Fruit fly (Drosophila melanogaster) whole organism, embryonic: ENCODE data around the gene CG15773.
A peak's percentile ranks its signal among the peaks of the same experiment; 100 is the strongest.

Experiments
- Blimp-1 ChIP-seq: fragments of 200-800 bp; sonication (Bioruptor generic); optimal IDR thresholded peaks from 3 replicates; lab custom pipeline; 2018; ENCODE audit warnings: missing biosample characterization, missing genetic modification characterization, mild to moderate bottlenecking, moderate library complexity, missing genetic modification reagents
- CG10366 ChIP-seq: fragments of 200-800 bp; sonication (Bioruptor generic); IDR thresholded peaks from 2 replicates; pipeline ENCODE4 v1.3.6; 2022; ENCODE audit warnings: missing biosample characterization, missing genetic modification characterization
- CG10979 ChIP-seq: fragments of 200-800 bp; sonication (Bioruptor generic); optimal IDR thresholded peaks from 2 replicates; lab custom pipeline; 2018; ENCODE audit warnings: missing biosample characterization, mild to moderate bottlenecking, missing genetic modification characterization, moderate library complexity
- CG11723 ChIP-seq: fragments of 200-800 bp; sonication (Bioruptor generic); optimal IDR thresholded peaks from 2 replicates; lab custom pipeline; 2017; ENCODE audit warnings: missing biosample characterization, mild to moderate bottlenecking, missing genetic modification characterization
- CG1233 ChIP-seq: fragments of 200-800 bp; sonication (Bioruptor generic); optimal IDR thresholded peaks from 4 replicates; lab custom pipeline; 2018; ENCODE audit warnings: missing biosample characterization, mild to moderate bottlenecking, missing genetic modification characterization
- CG12942 ChIP-seq: fragments of 200-800 bp; sonication (Bioruptor generic); optimal IDR thresholded peaks from 3 replicates; lab custom pipeline; 2016; ENCODE audit warnings: missing biosample characterization, missing genetic modification characterization
- CG13775 ChIP-seq: fragments of 200-800 bp; sonication (Bioruptor generic); optimal IDR thresholded peaks from 3 replicates; lab custom pipeline; 2017; ENCODE audit warnings: missing biosample characterization, mild to moderate bottlenecking, missing genetic modification characterization
- CG15269 ChIP-seq: fragments of 200-800 bp; sonication (Bioruptor generic); optimal IDR thresholded peaks from 2 replicates; lab custom pipeline; 2018; ENCODE audit warnings: missing biosample characterization, mild to moderate bottlenecking, missing genetic modification characterization, moderate library complexity
- CG15479 ChIP-seq: fragments of 200-800 bp; sonication (Bioruptor generic); optimal IDR thresholded peaks from 3 replicates; lab custom pipeline; 2019; ENCODE audit warnings: missing biosample characterization, mild to moderate bottlenecking, missing genetic modification characterization, moderate library complexity
- CG16813 ChIP-seq: fragments of 200-800 bp; sonication (Bioruptor generic); IDR thresholded peaks from 3 replicates; pipeline ENCODE4 v1.3.6; 2022; ENCODE audit warnings: missing biosample characterization, missing genetic modification characterization; ENCODE audit not compliant: partially characterized antibody
- CG17328 ChIP-seq: fragments of 200-800 bp; sonication (Bioruptor generic); IDR thresholded peaks from 2 replicates; pipeline ENCODE4 v1.3.6; 2022; ENCODE audit warnings: missing biosample characterization, missing genetic modification characterization
- CG17385 ChIP-seq: fragments of 200-800 bp; sonication (Bioruptor generic); optimal IDR thresholded peaks from 3 replicates; lab custom pipeline; 2018; ENCODE audit warnings: missing biosample characterization, mild to moderate bottlenecking, missing genetic modification characterization
- CG2120 ChIP-seq: fragments of 200-800 bp; sonication (Bioruptor generic); optimal IDR thresholded peaks from 3 replicates; lab custom pipeline; 2016; ENCODE audit warnings: missing biosample characterization, missing genetic modification characterization
- CG2202 ChIP-seq: fragments of 200-800 bp; sonication (Bioruptor generic); optimal IDR thresholded peaks from 2 replicates; lab custom pipeline; 2018; ENCODE audit warnings: missing biosample characterization, mild to moderate bottlenecking, missing genetic modification characterization
- CG30431 ChIP-seq: fragments of 200-800 bp; sonication (Bioruptor generic); optimal IDR thresholded peaks from 2 replicates; lab custom pipeline; 2017; ENCODE audit warnings: missing biosample characterization, missing genetic modification characterization
- CG31224 ChIP-seq: fragments of 200-800 bp; sonication (Bioruptor generic); IDR thresholded peaks from 2 replicates; pipeline ENCODE4 v1.3.6; 2022; ENCODE audit warnings: missing biosample characterization, missing genetic modification characterization
- CG4820 ChIP-seq: fragments of 200-800 bp; sonication (Bioruptor generic); optimal IDR thresholded peaks from 3 replicates; lab custom pipeline; 2016; ENCODE audit warnings: missing biosample characterization, missing genetic modification characterization
- CG6813 ChIP-seq: fragments of 200-800 bp; sonication (Bioruptor generic); optimal IDR thresholded peaks from 2 replicates; lab custom pipeline; 2017; ENCODE audit warnings: missing biosample characterization, missing genetic modification characterization, mild to moderate bottlenecking, moderate library complexity, missing genetic modification reagents
- CG7372 ChIP-seq: fragments of 200-800 bp; sonication (Bioruptor generic); IDR thresholded peaks from 2 replicates; pipeline ENCODE4 v1.3.6; 2022; ENCODE audit warnings: missing biosample characterization, missing genetic modification characterization
- CG9727 ChIP-seq: fragments of 200-800 bp; sonication (Bioruptor generic); optimal IDR thresholded peaks from 3 replicates; lab custom pipeline; 2017; ENCODE audit warnings: missing biosample characterization, mild to moderate bottlenecking, missing genetic modification characterization
- CG9817 ChIP-seq: fragments of 200-800 bp; sonication (Bioruptor generic); optimal IDR thresholded peaks from 2 replicates; lab custom pipeline; 2018; ENCODE audit warnings: missing biosample characterization, mild to moderate bottlenecking, missing genetic modification characterization, moderate library complexity
- Ets97D ChIP-seq: fragments of 200-800 bp; sonication (Bioruptor generic); optimal IDR thresholded peaks from 3 replicates; lab custom pipeline; 2016; ENCODE audit warnings: missing biosample characterization, missing genetic modification characterization
- Fer1 ChIP-seq: fragments of 200-800 bp; sonication (Bioruptor generic); optimal IDR thresholded peaks from 2 replicates; lab custom pipeline; 2017; ENCODE audit warnings: missing biosample characterization, mild to moderate bottlenecking, missing genetic modification characterization
- H2.0 ChIP-seq: fragments of 200-800 bp; sonication (Bioruptor generic); IDR thresholded peaks from 2 replicates; pipeline ENCODE4 v1.3.6; 2022; ENCODE audit warnings: missing biosample characterization, missing genetic modification characterization
- HmgZ ChIP-seq: fragments of 200-800 bp; sonication (Bioruptor generic); optimal IDR thresholded peaks from 2 replicates; lab custom pipeline; 2018; ENCODE audit warnings: missing biosample characterization, mild to moderate bottlenecking, missing genetic modification characterization
- MBD-R2 ChIP-seq: fragments of 200-800 bp; sonication (Bioruptor generic); IDR thresholded peaks from 2 replicates; pipeline ENCODE4 v1.3.6; 2022; ENCODE audit warnings: missing biosample characterization, missing genetic modification characterization
- Nf-YA ChIP-seq: fragments of 200-800 bp; sonication (Bioruptor generic); IDR thresholded peaks from 2 replicates; pipeline ENCODE4 v1.3.6; 2022; ENCODE audit warnings: missing biosample characterization, missing genetic modification characterization
- NfI ChIP-seq: fragments of 200-800 bp; sonication (Bioruptor generic); optimal IDR thresholded peaks from 3 replicates; lab custom pipeline; 2018; ENCODE audit warnings: missing biosample characterization, mild to moderate bottlenecking, missing genetic modification characterization, moderate library complexity
- Rfx ChIP-seq: fragments of 200-800 bp; sonication (Bioruptor generic); IDR thresholded peaks from 2 replicates; pipeline ENCODE4 v1.3.6; 2022; ENCODE audit warnings: missing biosample characterization, missing genetic modification characterization
- Sry-β ChIP-seq: fragments of 200-800 bp; sonication (Bioruptor generic); optimal IDR thresholded peaks from 2 replicates; lab custom pipeline; 2018; ENCODE audit warnings: missing biosample characterization, mild to moderate bottlenecking, missing genetic modification characterization, moderate library complexity
- Stat92E ChIP-seq, 3 experiments: fragments of >200 bp in 2 of 3; fragments of 200-800 bp in 1 of 3; sonication (Bioruptor generic) in 1 of 3; optimal IDR thresholded peaks; 2 replicates each; lab custom pipeline; 2017 to 2019; ENCODE audit warnings: missing biosample characterization in 3 of 3, missing genetic modification characterization in 3 of 3, mild to moderate bottlenecking in 1 of 3, moderate library complexity in 1 of 3
- Taf1 ChIP-seq: fragments of 200-800 bp; sonication (Bioruptor generic); IDR thresholded peaks from 2 replicates; pipeline ENCODE4 v1.3.6; 2022; ENCODE audit warnings: missing biosample characterization, missing genetic modification characterization
- amos ChIP-seq: fragments of 200-800 bp; sonication (Bioruptor generic); IDR thresholded peaks from 2 replicates; pipeline ENCODE4 v1.3.6; 2022; ENCODE audit warnings: missing biosample characterization, missing genetic modification characterization; ENCODE audit not compliant: partially characterized antibody
- bcd ChIP-seq: fragments of 200-800 bp; sonication (Bioruptor generic); optimal IDR thresholded peaks from 2 replicates; lab custom pipeline; 2017; ENCODE audit warnings: missing biosample characterization, mild to moderate bottlenecking, missing genetic modification characterization
- bowl ChIP-seq: fragments of 200-800 bp; sonication (Bioruptor generic); IDR thresholded peaks from 2 replicates; pipeline ENCODE4 v1.3.6; 2022; ENCODE audit warnings: missing biosample characterization, missing genetic modification characterization
- caup ChIP-seq: fragments of 200-800 bp; sonication (Bioruptor generic); optimal IDR thresholded peaks from 3 replicates; lab custom pipeline; 2017; ENCODE audit warnings: missing biosample characterization, mild to moderate bottlenecking, missing genetic modification characterization, moderate library complexity; ENCODE audit not compliant: severe bottlenecking
- chif ChIP-seq, 2 experiments: fragments of 200-800 bp; sonication (Bioruptor generic); optimal IDR thresholded peaks; 3 replicates each; lab custom pipeline; 2016; ENCODE audit warnings: missing biosample characterization in 2 of 2, missing genetic modification characterization in 2 of 2
- dan ChIP-seq: fragments of 200-800 bp; sonication (Bioruptor generic); IDR thresholded peaks from 2 replicates; pipeline ENCODE4 v1.3.6; 2022; ENCODE audit warnings: missing biosample characterization, missing genetic modification characterization
- lola ChIP-seq, 3 experiments: fragments of >200 bp in 2 of 3; fragments of 200-800 bp in 1 of 3; sonication (Bioruptor generic) in 1 of 3; optimal IDR thresholded peaks; 2 replicates each; lab custom pipeline; 2017 to 2019; ENCODE audit warnings: missing biosample characterization in 3 of 3, missing genetic modification characterization in 3 of 3, mild to moderate bottlenecking in 1 of 3, moderate library complexity in 1 of 3
- maf-S ChIP-seq: fragments of 200-800 bp; sonication (Bioruptor generic); optimal IDR thresholded peaks from 2 replicates; lab custom pipeline; 2016; ENCODE audit warnings: missing biosample characterization, missing genetic modification characterization
- org-1 ChIP-seq: fragments of 200-800 bp; sonication (Bioruptor generic); optimal IDR thresholded peaks from 2 replicates; lab custom pipeline; 2017; ENCODE audit warnings: missing biosample characterization, missing genetic modification characterization
- prd ChIP-seq, 3 experiments: fragments of >200 bp in 2 of 3; fragments of 200-800 bp in 1 of 3; sonication (Bioruptor generic) in 1 of 3; optimal IDR thresholded peaks in 2 of 3; IDR thresholded peaks in 1 of 3; 2 replicates in 2 of 3; 3 replicates in 1 of 3; pipeline versions ENCODE4 v1.3.6 to Lab custom; 2017 to 2022; ENCODE audit warnings: missing biosample characterization in 1 of 3, missing genetic modification characterization in 1 of 3
- pros ChIP-seq: fragments of 200-800 bp; sonication (Bioruptor generic); optimal IDR thresholded peaks from 3 replicates; lab custom pipeline; 2019; ENCODE audit warnings: missing biosample characterization, mild to moderate bottlenecking, missing genetic modification characterization, moderate library complexity
- pzg ChIP-seq: fragments of 200-800 bp; sonication (Bioruptor generic); optimal IDR thresholded peaks from 3 replicates; lab custom pipeline; 2018; ENCODE audit warnings: missing biosample characterization, mild to moderate bottlenecking, missing genetic modification characterization, moderate library complexity
- sens ChIP-seq: fragments of 200-800 bp; sonication (Bioruptor generic); peaks from one replicate; lab custom pipeline; 2016; ENCODE audit warnings: missing biosample characterization, missing genetic modification characterization
- ssp ChIP-seq: fragments of 200-800 bp; sonication (Bioruptor generic); IDR thresholded peaks from 2 replicates; pipeline ENCODE4 v1.3.6; 2022; ENCODE audit warnings: missing biosample characterization, missing genetic modification characterization
- trem ChIP-seq: fragments of 200-800 bp; optimal IDR thresholded peaks from 3 replicates; lab custom pipeline; 2019; ENCODE audit warnings: missing biosample characterization, mild to moderate bottlenecking, missing genetic modification characterization, moderate library complexity
- wdn ChIP-seq: fragments of 200-800 bp; sonication (Bioruptor generic); IDR thresholded peaks from 2 replicates; pipeline ENCODE4 v1.3.6; 2022; ENCODE audit warnings: missing biosample characterization, missing genetic modification characterization

Gene CG15773

dm6 chrX:5698087-5698727 is 34.3 kb upstream of the CG15773 start, which contains the start of gene AdamTS-B (continued):
- TF ChIP-seq org-1: peak; percentile 57
- peak; percentile 7 for TF ChIP-seq CG13775 (GFP tag; lab: Kevin White, UChicago)
- TF ChIP-seq CG31224 (GFP tag; lab: Robert Waterston, UW): no peak
- peak in 1 of 2 experiments; percentile 20 for TF ChIP-seq chif (GFP tag; optimal IDR thresholded peaks at IDR 0.05; lab: Kevin White, UChicago)
- TF ChIP-seq CG9727 (GFP tag; lab: Kevin White, UChicago): peak; percentile 40
- peak; percentile 12; the same call in 1 of the 2 replicates for TF ChIP-seq bowl (GFP tag; lab: Robert Waterston, UW)
- no peak for TF ChIP-seq pzg (GFP tag; lab: Kevin White, UChicago)
- no peak for TF ChIP-seq prd (optimal IDR thresholded peaks at IDR 0.05; lab: Kevin White, UChicago)
- peak; percentile 41; the same call in 1 of the 3 replicates for TF ChIP-seq prd (GFP tag; IDR thresholded peaks at IDR 0.05; lab: Robert Waterston, UW)
- no peak for TF ChIP-seq CG16813 (GFP tag; lab: Robert Waterston, UW)
- TF ChIP-seq CG4820 (GFP tag; lab: Kevin White, UChicago): no peak
- peak; percentile 57 for TF ChIP-seq CG10979 (tag; lab: Kevin White, UChicago)
- TF ChIP-seq maf-S: no peak
- TF ChIP-seq wdn (GFP tag; lab: Robert Waterston, UW): no peak
- TF ChIP-seq Blimp-1: peak; percentile 37
- TF ChIP-seq CG6813 (GFP tag; lab: Kevin White, UChicago): no peak
- peak; percentile 88 for TF ChIP-seq Sry-β (GFP tag; lab: Kevin White, UChicago)
- TF ChIP-seq Fer1: peak; percentile 59
- peak; percentile 4 for TF ChIP-seq CG11723 (GFP tag; lab: Kevin White, UChicago)
- peak; percentile 3 for TF ChIP-seq CG2202
- TF ChIP-seq CG9817: peak; percentile 28
- TF ChIP-seq bcd (GFP tag; lab: Kevin White, UChicago): peak; percentile 44
- no peak for TF ChIP-seq Ets97D (GFP tag; lab: Kevin White, UChicago)
- peak; percentile 22; the same call in 1 of the 2 replicates for TF ChIP-seq H2.0 (GFP tag; lab: Robert Waterston, UW)
- peak; percentile 22 for TF ChIP-seq CG15479 (GFP tag; lab: Kevin White, UChicago)
- TF ChIP-seq Rfx (GFP tag; lab: Robert Waterston, UW): peak; percentile 68
- peak; percentile 1 for TF ChIP-seq CG12942 (GFP tag; lab: Kevin White, UChicago)
- TF ChIP-seq Nf-YA (GFP tag; lab: Robert Waterston, UW): no peak
- TF ChIP-seq sens: peak; percentile 88
- TF ChIP-seq CG17385 (GFP tag; lab: Kevin White, UChicago): peak; percentile 42
- peak; percentile 18; the same call in 1 of the 2 replicates for TF ChIP-seq CG10366
- peak; percentile 41 for TF ChIP-seq NfI (GFP tag; lab: Kevin White, UChicago)
- no peak for TF ChIP-seq trem (tag; lab: Kevin White, UChicago)
- peak; percentile 23; the same call in 1 of the 2 replicates for TF ChIP-seq ssp (GFP tag; lab: Robert Waterston, UW)
- TF ChIP-seq caup: peak; percentile 9
- peak in 1 of 3 experiments; percentile 1 for TF ChIP-seq Stat92E (GFP tag; optimal IDR thresholded peaks at IDR 0.05; lab: Kevin White, UChicago)
- TF ChIP-seq amos (GFP tag; lab: Robert Waterston, UW): no peak
- peak; percentile 13; the same call in 1 of the 2 replicates for TF ChIP-seq CG17328 (GFP tag; lab: Robert Waterston, UW)
- peak in 1 of 3 experiments; percentile 62 for TF ChIP-seq lola (GFP tag; optimal IDR thresholded peaks at IDR 0.05; lab: Kevin White, UChicago)
- no peak for TF ChIP-seq CG7372 (GFP tag; lab: Robert Waterston, UW)
- TF ChIP-seq HmgZ (tag; lab: Kevin White, UChicago): no peak
- TF ChIP-seq CG2120 (GFP tag; lab: Kevin White, UChicago): peak; percentile 43
- TF ChIP-seq MBD-R2: no peak
- peak; percentile 49 for TF ChIP-seq CG1233
- no peak for TF ChIP-seq pros
- peak; percentile 64 for TF ChIP-seq CG15269 (tag; lab: Kevin White, UChicago)
- TF ChIP-seq dan (GFP tag; lab: Robert Waterston, UW): no peak
- no peak for TF ChIP-seq CG30431
- no peak; the same call in 1 of the 2 replicates for TF ChIP-seq Taf1 (GFP tag; lab: Robert Waterston, UW)
